Fruit fly (Drosophila melanogaster) whole organism, embryonic: Measurements from ENCODE around the gene CG17959.

Experiments used
- ATbp ChIP-seq: fragments of 200-800 bp; sonication (Bioruptor generic); optimal IDR thresholded peaks from 2 replicates; lab custom pipeline; 2017; ENCODE audit warnings: missing biosample characterization, mild to moderate bottlenecking, missing genetic modification characterization, missing genetic modification reagents
- B-H1 ChIP-seq: fragments of 200-800 bp; sonication (Bioruptor generic); IDR thresholded peaks from 3 replicates; pipeline ENCODE4 v1.3.6; 2022; ENCODE audit warnings: missing biosample characterization, missing genetic modification characterization
- CG10565 ChIP-seq: fragments of 200-800 bp; sonication (Bioruptor generic); optimal IDR thresholded peaks from 3 replicates; lab custom pipeline; 2016; ENCODE audit warnings: missing biosample characterization, mild to moderate bottlenecking, missing genetic modification characterization
- CG10654 ChIP-seq: fragments of 200-800 bp; sonication (Bioruptor generic); optimal IDR thresholded peaks from 2 replicates; lab custom pipeline; 2016; ENCODE audit warnings: missing biosample characterization, missing genetic modification characterization
- CG10979 ChIP-seq: fragments of 200-800 bp; sonication (Bioruptor generic); optimal IDR thresholded peaks from 2 replicates; lab custom pipeline; 2018; ENCODE audit warnings: missing biosample characterization, mild to moderate bottlenecking, missing genetic modification characterization, moderate library complexity
- CG11247 ChIP-seq: fragments of 200-800 bp; sonication (Bioruptor generic); IDR thresholded peaks from 2 replicates; pipeline ENCODE4 v1.3.6; 2022; ENCODE audit warnings: missing biosample characterization, missing genetic modification characterization
- CG13424 ChIP-seq: fragments of 200-800 bp; sonication (Bioruptor generic); optimal IDR thresholded peaks from 2 replicates; lab custom pipeline; 2019; ENCODE audit warnings: missing biosample characterization, mild to moderate bottlenecking, missing genetic modification characterization, moderate library complexity
- CG14667 ChIP-seq: fragments of 200-800 bp; sonication (Bioruptor generic); IDR thresholded peaks from 2 replicates; pipeline ENCODE4 v1.3.6; 2022; ENCODE audit warnings: missing biosample characterization, missing genetic modification characterization
- CG14710 ChIP-seq: fragments of 200-800 bp; sonication (Bioruptor generic); optimal IDR thresholded peaks from 3 replicates; lab custom pipeline; 2019; ENCODE audit warnings: missing biosample characterization, mild to moderate bottlenecking, missing genetic modification characterization, moderate library complexity
- CG16813 ChIP-seq: fragments of 200-800 bp; sonication (Bioruptor generic); IDR thresholded peaks from 3 replicates; pipeline ENCODE4 v1.3.6; 2022; ENCODE audit warnings: missing biosample characterization, missing genetic modification characterization; ENCODE audit not compliant: partially characterized antibody
- CG17359 ChIP-seq: fragments of 200-800 bp; sonication (Bioruptor generic); optimal IDR thresholded peaks from 3 replicates; lab custom pipeline; 2018; ENCODE audit warnings: missing biosample characterization, mild to moderate bottlenecking, missing genetic modification characterization, moderate library complexity
- CG17802 ChIP-seq: fragments of 200-800 bp; sonication (Bioruptor generic); optimal IDR thresholded peaks from 2 replicates; lab custom pipeline; 2018; ENCODE audit warnings: missing biosample characterization, mild to moderate bottlenecking, missing genetic modification characterization, moderate library complexity
- CG18476 ChIP-seq: fragments of 200-800 bp; sonication (Bioruptor generic); optimal IDR thresholded peaks from 2 replicates; lab custom pipeline; 2016; ENCODE audit warnings: missing biosample characterization, mild to moderate bottlenecking, missing genetic modification characterization
- CG2120 ChIP-seq: fragments of 200-800 bp; sonication (Bioruptor generic); optimal IDR thresholded peaks from 3 replicates; lab custom pipeline; 2016; ENCODE audit warnings: missing biosample characterization, missing genetic modification characterization
- CG2712 ChIP-seq: fragments of 200-800 bp; optimal IDR thresholded peaks from 3 replicates; lab custom pipeline; 2019; ENCODE audit warnings: missing biosample characterization, mild to moderate bottlenecking, missing genetic modification characterization, moderate library complexity
- CG31365 ChIP-seq: fragments of 200-800 bp; sonication (Bioruptor generic); optimal IDR thresholded peaks from 2 replicates; lab custom pipeline; 2018; ENCODE audit warnings: missing biosample characterization, mild to moderate bottlenecking, missing genetic modification characterization
- CG3407 ChIP-seq: fragments of 200-800 bp; sonication (Bioruptor generic); optimal IDR thresholded peaks from 2 replicates; lab custom pipeline; 2018; ENCODE audit warnings: missing biosample characterization, mild to moderate bottlenecking, missing genetic modification characterization
- CG7745 ChIP-seq: fragments of 200-800 bp; sonication (Bioruptor generic); optimal IDR thresholded peaks from 2 replicates; lab custom pipeline; 2018; ENCODE audit warnings: missing biosample characterization, mild to moderate bottlenecking, missing genetic modification characterization, moderate library complexity
- CG8478 ChIP-seq: fragments of >200 bp; optimal IDR thresholded peaks from 2 replicates; lab custom pipeline; 2018
- Chrac-16 ChIP-seq: fragments of 200-800 bp; sonication (Bioruptor generic); optimal IDR thresholded peaks from 3 replicates; lab custom pipeline; 2016; ENCODE audit warnings: missing biosample characterization, missing genetic modification characterization
- Dip3 ChIP-seq: fragments of 200-800 bp; sonication (Bioruptor generic); optimal IDR thresholded peaks from 3 replicates; lab custom pipeline; 2016; ENCODE audit warnings: missing biosample characterization, missing genetic modification characterization
- Drgx ChIP-seq: fragments of 200-800 bp; sonication (Bioruptor generic); IDR thresholded peaks from 2 replicates; pipeline ENCODE4 v1.3.6; 2022; ENCODE audit warnings: missing biosample characterization, missing genetic modification characterization
- H15 ChIP-seq: fragments of 200-800 bp; sonication (Bioruptor generic); IDR thresholded peaks from 3 replicates; pipeline ENCODE4 v1.3.6; 2022; ENCODE audit warnings: missing biosample characterization, missing genetic modification characterization
- HLH3B ChIP-seq: fragments of 200-800 bp; sonication (Bioruptor generic); IDR thresholded peaks from 2 replicates; pipeline ENCODE4 v1.3.6; 2022; ENCODE audit warnings: missing biosample characterization, missing genetic modification characterization
- Hmr ChIP-seq: fragments of 200-800 bp; sonication (Bioruptor generic); optimal IDR thresholded peaks from 3 replicates; lab custom pipeline; 2017; ENCODE audit warnings: mild to moderate bottlenecking, missing biosample characterization, missing genetic modification reagents, missing genetic modification characterization
- Hmx ChIP-seq: fragments of 200-800 bp; sonication (Bioruptor generic); optimal IDR thresholded peaks from 2 replicates; lab custom pipeline; 2016; ENCODE audit warnings: missing biosample characterization, missing genetic modification characterization
- MBD-R2 ChIP-seq: fragments of 200-800 bp; sonication (Bioruptor generic); IDR thresholded peaks from 2 replicates; pipeline ENCODE4 v1.3.6; 2022; ENCODE audit warnings: missing biosample characterization, missing genetic modification characterization
- MTF-1 ChIP-seq: fragments of 200-800 bp; sonication (Bioruptor generic); optimal IDR thresholded peaks from 2 replicates; lab custom pipeline; 2018; ENCODE audit warnings: missing biosample characterization, mild to moderate bottlenecking, missing genetic modification characterization, borderline replicate concordance
- Med ChIP-seq: fragments of 200-800 bp; sonication (Bioruptor generic); peaks from one replicate; lab custom pipeline; 2016; ENCODE audit warnings: missing biosample characterization, missing genetic modification characterization, mild to moderate bottlenecking, inconsistent platforms, moderate library complexity
- Rfx ChIP-seq: fragments of 200-800 bp; sonication (Bioruptor generic); IDR thresholded peaks from 2 replicates; pipeline ENCODE4 v1.3.6; 2022; ENCODE audit warnings: missing biosample characterization, missing genetic modification characterization
- Sox100B ChIP-seq: fragments of 200-800 bp; sonication (Bioruptor generic); optimal IDR thresholded peaks from 3 replicates; lab custom pipeline; 2018; ENCODE audit warnings: missing biosample characterization, mild to moderate bottlenecking, missing genetic modification characterization
- Sox102F ChIP-seq: fragments of 200-800 bp; sonication (Bioruptor generic); optimal IDR thresholded peaks from 2 replicates; lab custom pipeline; 2018; ENCODE audit warnings: missing biosample characterization, mild to moderate bottlenecking, missing genetic modification characterization, moderate library complexity
- ab ChIP-seq: fragments of 200-800 bp; sonication (Bioruptor generic); optimal IDR thresholded peaks from 2 replicates; lab custom pipeline; 2016; ENCODE audit warnings: missing biosample characterization, missing genetic modification characterization
- abd-A ChIP-seq: fragments of 200-800 bp; sonication (Bioruptor generic); optimal IDR thresholded peaks from 3 replicates; lab custom pipeline; 2019; ENCODE audit warnings: missing biosample characterization, mild to moderate bottlenecking, missing genetic modification characterization, moderate library complexity
- bbx ChIP-seq: fragments of 200-800 bp; sonication (Bioruptor generic); IDR thresholded peaks from 2 replicates; pipeline ENCODE4 v1.3.6; 2022; ENCODE audit warnings: missing biosample characterization, missing genetic modification characterization; ENCODE audit not compliant: partially characterized antibody
- bsh ChIP-seq, 2 experiments: fragments of 200-800 bp; sonication (Bioruptor generic); optimal IDR thresholded peaks; 2 replicates each; lab custom pipeline; 2017 to 2018; ENCODE audit warnings: mild to moderate bottlenecking in 2 of 2, missing biosample characterization in 2 of 2, missing genetic modification characterization in 2 of 2, moderate library complexity in 1 of 2
- croc ChIP-seq: fragments of 200-800 bp; sonication (Bioruptor generic); conservative IDR thresholded peaks from 3 replicates; pipeline ENCODE4 v1.3.6; 2022; ENCODE audit warnings: missing biosample characterization, missing genetic modification characterization
- dmrt99B ChIP-seq: fragments of 200-800 bp; sonication (Bioruptor generic); optimal IDR thresholded peaks from 2 replicates; lab custom pipeline; 2018; ENCODE audit warnings: missing biosample characterization, mild to moderate bottlenecking, missing genetic modification characterization, moderate library complexity
- hb ChIP-seq: fragments of 200-800 bp; sonication (Bioruptor generic); IDR thresholded peaks from 3 replicates; pipeline ENCODE4 v1.3.6; 2022; ENCODE audit warnings: missing biosample characterization, missing genetic modification characterization; ENCODE audit not compliant: partially characterized antibody
- lab ChIP-seq: fragments of 200-800 bp; sonication (Bioruptor generic); optimal IDR thresholded peaks from 3 replicates; lab custom pipeline; 2017; ENCODE audit warnings: missing biosample characterization, missing genetic modification characterization, mild to moderate bottlenecking, moderate library complexity, missing genetic modification reagents
- nau ChIP-seq: fragments of 200-800 bp; sonication (Bioruptor generic); optimal IDR thresholded peaks from 3 replicates; lab custom pipeline; 2017; ENCODE audit warnings: missing biosample characterization, mild to moderate bottlenecking, missing genetic modification characterization, missing genetic modification reagents
- org-1 ChIP-seq: fragments of 200-800 bp; sonication (Bioruptor generic); optimal IDR thresholded peaks from 2 replicates; lab custom pipeline; 2017; ENCODE audit warnings: missing biosample characterization, missing genetic modification characterization
- phol ChIP-seq: fragments of 200-800 bp; sonication (Bioruptor generic); optimal IDR thresholded peaks from 3 replicates; lab custom pipeline; 2018; ENCODE audit warnings: missing biosample characterization, mild to moderate bottlenecking, missing genetic modification characterization, moderate library complexity
- prd ChIP-seq, 3 experiments: fragments of >200 bp in 2 of 3; fragments of 200-800 bp in 1 of 3; sonication (Bioruptor generic) in 1 of 3; optimal IDR thresholded peaks in 2 of 3; IDR thresholded peaks in 1 of 3; 2 replicates in 2 of 3; 3 replicates in 1 of 3; pipeline versions ENCODE4 v1.3.6 to Lab custom; 2017 to 2022; ENCODE audit warnings: missing biosample characterization in 1 of 3, missing genetic modification characterization in 1 of 3
- psq ChIP-seq: fragments of 200-800 bp; sonication (Bioruptor generic); optimal IDR thresholded peaks from 2 replicates; lab custom pipeline; 2017; ENCODE audit warnings: missing biosample characterization, missing genetic modification characterization
- row ChIP-seq: fragments of 200-800 bp; sonication (Bioruptor generic); IDR thresholded peaks from 3 replicates; pipeline ENCODE4 v1.3.6; 2022; ENCODE audit warnings: missing biosample characterization, missing genetic modification characterization
- slbo ChIP-seq: fragments of 200-800 bp; sonication (Bioruptor generic); IDR thresholded peaks from 2 replicates; pipeline ENCODE4 v1.3.6; 2022; ENCODE audit warnings: missing biosample characterization, missing genetic modification characterization
- slp2 ChIP-seq: fragments of 200-800 bp; sonication (Bioruptor generic); optimal IDR thresholded peaks from 2 replicates; lab custom pipeline; 2016; ENCODE audit warnings: missing biosample characterization, missing genetic modification characterization
- unc-4 ChIP-seq: fragments of 200-800 bp; sonication (Bioruptor generic); IDR thresholded peaks from 2 replicates; pipeline ENCODE4 v1.3.6; 2022; ENCODE audit warnings: missing biosample characterization, missing genetic modification characterization; ENCODE audit not compliant: partially characterized antibody
- vvl ChIP-seq: fragments of 200-800 bp; sonication (Bioruptor generic); IDR thresholded peaks from 2 replicates; pipeline ENCODE4 v1.3.6; 2022; ENCODE audit warnings: missing biosample characterization, missing genetic modification characterization

Gene CG17959

DNA sequence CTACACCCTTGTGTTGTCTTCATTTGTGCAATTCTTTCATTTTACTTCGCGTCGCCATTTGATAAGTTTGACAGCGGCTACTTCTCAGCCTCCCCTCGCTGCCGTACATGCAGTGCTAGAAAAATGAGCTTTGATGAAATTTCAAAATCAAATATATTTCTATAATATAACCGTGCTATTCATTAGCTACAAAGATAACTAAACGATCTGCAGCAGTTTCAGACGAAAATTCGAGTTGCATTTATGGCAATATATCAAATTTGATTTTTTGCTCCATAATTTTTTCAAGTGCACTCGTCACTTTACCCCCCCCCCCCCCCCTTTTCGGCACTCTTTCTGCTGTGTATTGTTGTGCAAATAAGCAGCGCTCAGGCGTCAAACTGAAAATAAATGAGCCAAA, 34.3 kb upstream of the CG17959 start (continued):
- TF ChIP-seq CG17802: no peak
- TF ChIP-seq ATbp (GFP tag; lab: Kevin White, UChicago): peak; percentile 26
- TF ChIP-seq CG10654 (GFP tag; lab: Kevin White, UChicago): no peak
- TF ChIP-seq CG10565 (GFP tag; lab: Kevin White, UChicago): no peak
- TF ChIP-seq dmrt99B (tag; lab: Kevin White, UChicago): peak; percentile 46
- no peak for TF ChIP-seq psq (GFP tag; lab: Kevin White, UChicago)
- TF ChIP-seq org-1 (GFP tag; lab: Kevin White, UChicago): no peak
- TF ChIP-seq CG14710 (tag; lab: Kevin White, UChicago): no peak
- peak; percentile 48 for TF ChIP-seq lab (GFP tag; lab: Kevin White, UChicago)
- no peak for TF ChIP-seq CG14667 (GFP tag; lab: Robert Waterston, UW)
- TF ChIP-seq CG17359 (tag; lab: Kevin White, UChicago): peak; percentile 7
- TF ChIP-seq prd (optimal IDR thresholded peaks at IDR 0.05; lab: Kevin White, UChicago): no peak
- TF ChIP-seq prd (GFP tag; IDR thresholded peaks at IDR 0.05; lab: Robert Waterston, UW): no peak
- TF ChIP-seq CG2120 (GFP tag; lab: Kevin White, UChicago): peak; percentile 20
- no peak for TF ChIP-seq slp2 (GFP tag; lab: Kevin White, UChicago)
- no peak for TF ChIP-seq MTF-1 (GFP tag; lab: Kevin White, UChicago)
- TF ChIP-seq bbx (GFP tag; lab: Robert Waterston, UW): no peak
- no peak for TF ChIP-seq CG11247 (GFP tag; lab: Robert Waterston, UW)
- TF ChIP-seq CG2712 (tag; lab: Kevin White, UChicago): peak; percentile 13
- TF ChIP-seq CG18476: peak; percentile 4
- peak; percentile 29 for TF ChIP-seq Sox102F (GFP tag; lab: Kevin White, UChicago)
- no peak for TF ChIP-seq hb (GFP tag; lab: Robert Waterston, UW)
- TF ChIP-seq slbo (GFP tag; lab: Robert Waterston, UW): peak; percentile 54
- no peak for TF ChIP-seq CG16813 (GFP tag; lab: Robert Waterston, UW)
- no peak for TF ChIP-seq CG10979
- TF ChIP-seq CG13424 (tag; lab: Kevin White, UChicago): peak; percentile 10
- no peak for TF ChIP-seq CG8478 (lab: Kevin White, UChicago)
- TF ChIP-seq CG7745 (tag; lab: Kevin White, UChicago): no peak
- TF ChIP-seq Hmx: no peak
- no peak for TF ChIP-seq HLH3B (GFP tag; lab: Robert Waterston, UW)
- TF ChIP-seq Dip3: no peak
- TF ChIP-seq abd-A (tag; lab: Kevin White, UChicago): no peak
- TF ChIP-seq Rfx (GFP tag; lab: Robert Waterston, UW): 0 out of 2 replicates have a peak, but pooled peaks have one; percentile 10
- no peak for TF ChIP-seq Sox100B (GFP tag; lab: Kevin White, UChicago)
- TF ChIP-seq croc (GFP tag; lab: Robert Waterston, UW): no peak
- no peak for TF ChIP-seq B-H1
- peak; percentile 56 for TF ChIP-seq row (GFP tag; lab: Robert Waterston, UW)
- TF ChIP-seq MBD-R2 (GFP tag; lab: Robert Waterston, UW): no peak
- TF ChIP-seq vvl (GFP tag; lab: Robert Waterston, UW): 0 out of 2 replicates have a peak, but pooled peaks have one; percentile 34
- peak; percentile 34 for TF ChIP-seq Hmr (GFP tag; lab: Kevin White, UChicago)
- TF ChIP-seq unc-4: no peak
- no peak for TF ChIP-seq Chrac-16
- no peak for TF ChIP-seq ab (GFP tag; lab: Kevin White, UChicago)
- TF ChIP-seq CG31365 (tag; lab: Kevin White, UChicago): no peak
- TF ChIP-seq Med: peak; percentile 29
- no peak for TF ChIP-seq nau (GFP tag; lab: Kevin White, UChicago)
- no peak for TF ChIP-seq CG3407 (GFP tag; lab: Kevin White, UChicago)
- TF ChIP-seq H15 (GFP tag; lab: Robert Waterston, UW): no peak
- no peak for TF ChIP-seq Drgx (GFP tag; lab: Robert Waterston, UW)
- TF ChIP-seq bsh (GFP tag; optimal IDR thresholded peaks at IDR 0.05; lab: Kevin White, UChicago): peak in 1 of 2 experiments; percentile 21
- TF ChIP-seq phol (tag; lab: Kevin White, UChicago): peak; percentile 20
